Worm (Caenorhabditis elegans) whole organism, midembryonic: ENCODE measurements around the gene srx-102.

Source experiments
- T22C8.4 ChIP-seq: fragments of 200-800 bp; sonication (Bioruptor generic); IDR thresholded peaks from 2 replicates; pipeline ENCODE4 v1.3.6; 2022; ENCODE audit warnings: missing genetic modification characterization, missing compliant biosample characterization
- cog-1 ChIP-seq: sonication (generic microtip); optimal IDR thresholded peaks from 2 replicates; lab custom pipeline; 2016; ENCODE audit warnings: missing genetic modification characterization, missing compliant biosample characterization
- flt-1 ChIP-seq: fragments of 200-800 bp; sonication (Bioruptor generic); IDR thresholded peaks from 2 replicates; pipeline ENCODE4 v1.3.6; 2022; ENCODE audit warnings: missing genetic modification characterization, missing compliant biosample characterization
- klf-2 ChIP-seq: fragments of 200-800 bp; sonication (Bioruptor generic); conservative IDR thresholded peaks from 2 replicates; pipeline ENCODE4 v1.3.6; 2022; ENCODE audit warnings: missing genetic modification reagents, missing genetic modification characterization, missing compliant biosample characterization
- med-1 ChIP-seq: sonication (generic microtip); optimal IDR thresholded peaks from 2 replicates; lab custom pipeline; 2017; ENCODE audit warnings: missing genetic modification characterization, mild to moderate bottlenecking, missing compliant biosample characterization, antibody characterized with exemption, missing genetic modification reagents; ENCODE audit not compliant: insufficient read depth
- ref-1 ChIP-seq: fragments of 200-800 bp; sonication (Bioruptor generic); conservative IDR thresholded peaks from 2 replicates; pipeline ENCODE4 v1.3.6; 2022; ENCODE audit warnings: missing genetic modification reagents, missing genetic modification characterization, missing compliant biosample characterization
- tab-1 ChIP-seq: fragments of 200-800 bp; sonication (Bioruptor generic); IDR thresholded peaks from 2 replicates; pipeline ENCODE4 v1.3.6; 2022; ENCODE audit warnings: missing genetic modification characterization, missing compliant biosample characterization
- ztf-23 ChIP-seq: fragments of 200-800 bp; sonication (Bioruptor generic); IDR thresholded peaks from 2 replicates; pipeline ENCODE4 v1.3.6; 2022; ENCODE audit warnings: missing genetic modification reagents, missing genetic modification characterization, missing compliant biosample characterization
- ztf-29 ChIP-seq: fragments of 200-800 bp; sonication (Bioruptor generic); IDR thresholded peaks from 2 replicates; pipeline ENCODE4 v1.3.6; 2022; ENCODE audit warnings: missing genetic modification reagents, missing genetic modification characterization, missing compliant biosample characterization

srx-102 gene

ce11 chrII:3716961-3717360, 22.4 kb upstream of the srx-102 start, which contains the start of gene fbxc-52:
fbxc-52 (plus strand) TSS chrII:3717261.
- TF ChIP-seq klf-2 (GFP tag; lab: Robert Waterston, UW) (no peak), ztf-23 (no peak), ref-1 (GFP tag; lab: Robert Waterston, UW) (no peak), cog-1 (tag; lab: Kevin White, UChicago) (no peak), T22C8.4 (GFP tag; lab: Robert Waterston, UW) (no peak), ztf-29 (GFP tag; lab: Robert Waterston, UW) (no peak), tab-1 (GFP tag; lab: Robert Waterston, UW) (no peak), flt-1 (GFP tag; lab: Robert Waterston, UW) (no peak), med-1 (GFP tag; lab: Kevin White, UChicago) (no peak)

DNA sequence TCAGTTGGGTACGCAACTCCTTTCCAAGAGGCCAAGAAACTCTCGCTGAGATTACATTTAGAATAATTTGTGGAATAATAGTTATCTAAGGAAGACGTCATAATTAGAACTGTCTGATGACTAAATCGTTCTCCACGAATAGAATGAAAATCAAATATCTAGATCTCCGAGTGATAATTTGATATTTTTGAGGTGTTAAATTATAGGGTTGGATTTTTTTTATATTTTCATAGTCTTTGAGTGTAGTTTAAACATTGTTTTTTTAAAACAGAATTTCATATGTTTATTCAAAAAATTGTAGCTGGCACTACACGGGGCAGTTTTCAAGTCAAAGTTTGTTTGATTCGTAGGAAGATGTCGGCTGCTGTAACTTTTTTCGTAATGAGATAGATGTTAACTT, 21.9 kb upstream of the srx-102 start, which contains the start of gene srh-99:
srh-99 (minus strand) TSS at position 101 of the 400 bp plus-strand sequence.
- TF ChIP-seq T22C8.4 (GFP tag; lab: Robert Waterston, UW), result no peak
- TF ChIP-seq ztf-29 (GFP tag; lab: Robert Waterston, UW), result no peak
- TF ChIP-seq tab-1 (GFP tag; lab: Robert Waterston, UW), result no peak
- no peak for TF ChIP-seq klf-2 (GFP tag; lab: Robert Waterston, UW)
- no peak for TF ChIP-seq flt-1 (GFP tag; lab: Robert Waterston, UW)
- no peak for TF ChIP-seq med-1 (GFP tag; lab: Kevin White, UChicago)
- TF ChIP-seq ref-1 (GFP tag; lab: Robert Waterston, UW), result no peak
- no peak for TF ChIP-seq ztf-23
- no peak for TF ChIP-seq cog-1 (tag; lab: Kevin White, UChicago)

- no peak for TF ChIP-seq tab-1 (GFP tag; lab: Robert Waterston, UW)
- no peak for TF ChIP-seq flt-1 (GFP tag; lab: Robert Waterston, UW)
Measured at ce11 chrII:3714595-3714994, 20.0 kb upstream of the srx-102 start, which contains the start of gene srh-100. srh-100 (minus strand) TSS chrII:3714695.

DNA sequence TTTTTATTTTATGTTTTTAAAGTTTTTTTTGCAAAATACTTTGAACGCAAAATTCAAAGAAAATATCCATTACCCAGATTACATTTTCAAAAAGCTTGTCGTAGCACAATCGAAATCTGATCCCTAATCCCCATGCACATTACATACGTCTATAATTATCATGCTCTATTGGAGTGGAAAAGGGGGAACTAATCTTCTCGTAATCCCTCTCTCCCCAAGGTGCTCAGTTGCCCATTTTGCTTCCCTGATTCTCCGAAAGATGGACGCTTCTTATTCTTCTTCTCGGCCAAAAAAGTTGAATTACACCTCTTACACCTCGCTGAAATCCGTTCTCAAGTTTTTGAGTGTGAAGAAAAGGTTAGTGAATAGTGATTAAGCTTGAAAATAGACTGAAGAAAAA, 16.5 kb upstream of the srx-102 start, which contains the start of gene fbxc-53:
fbxc-53 (plus strand) TSS at position 245 of the 400 bp plus-strand sequence.
- TF ChIP-seq ztf-23, result no peak

- no peak for TF ChIP-seq ztf-23
- no peak for TF ChIP-seq ztf-29 (GFP tag; lab: Robert Waterston, UW)
- TF ChIP-seq tab-1 (GFP tag; lab: Robert Waterston, UW), result no peak
- TF ChIP-seq flt-1 (GFP tag; lab: Robert Waterston, UW), result no peak
- TF ChIP-seq ref-1 (GFP tag; lab: Robert Waterston, UW), result no peak
- no peak for TF ChIP-seq cog-1 (tag; lab: Kevin White, UChicago)
Measured at ce11 chrII:3709255-3709654, 14.7 kb upstream of the srx-102 start, which contains the start of gene srx-110. srx-110 (plus strand) TSS chrII:3709555.

DNA sequence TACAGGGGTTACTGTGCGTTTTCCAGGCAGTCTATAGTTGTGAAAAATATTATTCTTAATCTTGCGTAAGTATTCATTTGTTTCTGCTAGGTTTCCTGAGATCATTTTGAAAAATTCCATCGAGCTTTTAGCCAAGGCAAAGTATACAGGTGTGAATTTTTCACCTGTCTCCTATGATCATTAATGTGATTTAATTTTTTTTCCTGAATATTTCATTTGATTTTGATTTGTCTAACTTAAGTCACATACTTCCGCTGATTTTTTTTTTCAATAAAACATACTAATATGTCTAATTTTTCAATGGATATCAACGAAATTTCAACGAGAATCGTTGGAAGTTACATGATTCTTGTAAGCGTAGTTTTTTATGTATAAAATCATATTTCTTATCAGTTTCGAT, 10.8 kb upstream of the srx-102 start, which contains the start of gene srx-108:
srx-108 (plus strand) TSS at position 301 of the 400 bp plus-strand sequence.
- TF ChIP-seq tab-1 (GFP tag; lab: Robert Waterston, UW), result no peak
- TF ChIP-seq ref-1 (GFP tag; lab: Robert Waterston, UW), result no peak
- TF ChIP-seq cog-1 (tag; lab: Kevin White, UChicago), result no peak
- TF ChIP-seq ztf-29 (GFP tag; lab: Robert Waterston, UW), result no peak
- no peak for TF ChIP-seq flt-1 (GFP tag; lab: Robert Waterston, UW)
- no peak for TF ChIP-seq ztf-23
- TF ChIP-seq T22C8.4 (GFP tag; lab: Robert Waterston, UW), result no peak
- TF ChIP-seq med-1 (GFP tag; lab: Kevin White, UChicago), result no peak

- TF ChIP-seq ztf-29 (GFP tag; lab: Robert Waterston, UW) (no peak), cog-1 (tag; lab: Kevin White, UChicago) (no peak), med-1 (GFP tag; lab: Kevin White, UChicago) (no peak), ref-1 (GFP tag; lab: Robert Waterston, UW) (no peak), klf-2 (GFP tag; lab: Robert Waterston, UW) (no peak), flt-1 (GFP tag; lab: Robert Waterston, UW) (no peak), tab-1 (GFP tag; lab: Robert Waterston, UW) (no peak), T22C8.4 (GFP tag; lab: Robert Waterston, UW) (no peak), ztf-23 (no peak)
Measured at ce11 chrII:3701305-3701704, 6.7 kb upstream of the srx-102 start, which contains the start of gene srx-105. srx-105 (minus strand) TSS chrII:3701405.

DNA sequence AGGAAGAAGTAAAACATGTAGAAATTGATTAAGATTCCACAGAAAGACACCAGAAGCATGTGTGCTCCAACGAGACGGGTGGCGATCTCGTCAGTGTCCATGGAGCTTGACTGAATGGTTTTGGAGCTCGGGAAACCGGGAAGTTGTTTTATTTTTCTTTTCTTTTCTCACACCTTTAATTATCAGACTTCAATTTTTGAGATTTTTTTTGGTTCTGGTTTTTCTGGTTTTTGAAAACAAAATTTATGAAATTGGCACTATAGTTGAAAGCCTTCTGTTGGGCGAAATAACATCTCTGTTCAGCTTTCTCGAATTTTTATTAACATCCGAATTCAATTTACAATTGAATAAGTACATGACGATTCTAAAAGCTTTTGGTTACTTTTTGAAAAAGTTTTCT, 5.0 kb upstream of the srx-102 start, which contains the start of gene srx-104:
srx-104 (minus strand) TSS at position 101 of the 400 bp plus-strand sequence.
- TF ChIP-seq T22C8.4 (GFP tag; lab: Robert Waterston, UW) (no peak), cog-1 (tag; lab: Kevin White, UChicago) (no peak), ztf-29 (GFP tag; lab: Robert Waterston, UW) (no peak), flt-1 (GFP tag; lab: Robert Waterston, UW) (no peak), ref-1 (GFP tag; lab: Robert Waterston, UW) (no peak), ztf-23 (no peak), med-1 (GFP tag; lab: Kevin White, UChicago) (no peak), klf-2 (GFP tag; lab: Robert Waterston, UW) (no peak), tab-1 (GFP tag; lab: Robert Waterston, UW) (no peak)

- TF ChIP-seq med-1 (GFP tag; lab: Kevin White, UChicago), result no peak
- TF ChIP-seq cog-1 (tag; lab: Kevin White, UChicago), result no peak
- TF ChIP-seq tab-1 (GFP tag; lab: Robert Waterston, UW), result no peak
- TF ChIP-seq klf-2 (GFP tag; lab: Robert Waterston, UW), result no peak
- TF ChIP-seq T22C8.4 (GFP tag; lab: Robert Waterston, UW), result no peak
- no peak for TF ChIP-seq ref-1 (GFP tag; lab: Robert Waterston, UW)
- no peak for TF ChIP-seq flt-1 (GFP tag; lab: Robert Waterston, UW)
- TF ChIP-seq ztf-29 (GFP tag; lab: Robert Waterston, UW), result no peak
- TF ChIP-seq ztf-23, result no peak
Measured at ce11 chrII:3690646-3691045, 3.9 kb downstream of the srx-102 start, which contains the start of gene srx-101. srx-101 (minus strand) TSS chrII:3690746.
